Worm (Caenorhabditis elegans) whole organism, L4 larva: ENCODE measurements around the gene B0024.3.

Source experiments
- ama-1 ChIP-seq: fragments of 150-350 bp; optimal IDR thresholded peaks from 2 replicates; lab custom pipeline; 2014; ENCODE audit warnings: inconsistent platforms, mixed read lengths
- ceh-82 ChIP-seq: sonication (generic microtip); optimal IDR thresholded peaks from 2 replicates; lab custom pipeline; 2017; ENCODE audit warnings: missing biosample characterization, missing genetic modification characterization
- hif-1 ChIP-seq, 2 experiments: sonication (generic microtip); optimal IDR thresholded peaks; 2 replicates each; lab custom pipeline; 2016 to 2017; ENCODE audit warnings: missing compliant biosample characterization in 2 of 2, missing genetic modification characterization in 2 of 2, missing genetic modification reagents in 2 of 2, missing genotype in 2 of 2, mild to moderate bottlenecking in 1 of 2
- nhr-76 ChIP-seq: fragments of 150-350 bp; optimal IDR thresholded peaks from 2 replicates; lab custom pipeline; 2014; ENCODE audit warnings: missing biosample characterization, missing genetic modification characterization
- nhr-77 ChIP-seq: fragments of 150-350 bp; optimal IDR thresholded peaks from 2 replicates; lab custom pipeline; 2014; ENCODE audit warnings: missing biosample characterization, missing genetic modification characterization
- sdz-12 ChIP-seq: fragments of 200-800 bp; sonication (Bioruptor generic); optimal IDR thresholded peaks from 2 replicates; lab custom pipeline; 2018; ENCODE audit warnings: mild to moderate bottlenecking, missing genetic modification characterization, missing compliant biosample characterization
- set-16 ChIP-seq: fragments of 200-800 bp; sonication (Bioruptor generic); IDR thresholded peaks from 2 replicates; pipeline ENCODE4 v1.3.6; 2022; ENCODE audit warnings: missing genetic modification reagents, missing genetic modification characterization, missing compliant biosample characterization
- unc-130 ChIP-seq: sonication (generic microtip); optimal IDR thresholded peaks from 2 replicates; lab custom pipeline; 2016; ENCODE audit warnings: missing genetic modification reagents, missing genetic modification characterization, missing compliant biosample characterization
- unc-39 ChIP-seq: sonication (generic microtip); optimal IDR thresholded peaks from 2 replicates; lab custom pipeline; 2017; ENCODE audit warnings: missing biosample characterization, missing genetic modification characterization
- unc-62 ChIP-seq, 3 experiments: fragments of 150-350 bp in 1 of 3; sonication (generic microtip); optimal IDR thresholded peaks in 2 of 3; peaks in 1 of 3; 1 replicate in 1 of 3; 2 replicates in 2 of 3; lab custom pipeline; 2014 to 2017; ENCODE audit warnings: missing biosample characterization in 3 of 3, missing genetic modification characterization in 3 of 3, missing genetic modification reagents in 3 of 3, missing genotype in 1 of 3
- vab-7 ChIP-seq: fragments of 200-800 bp; sonication (Bioruptor generic); IDR thresholded peaks from 2 replicates; pipeline ENCODE4 v1.3.6; 2022; ENCODE audit warnings: missing genetic modification reagents, missing genetic modification characterization, missing compliant biosample characterization

DNA sequence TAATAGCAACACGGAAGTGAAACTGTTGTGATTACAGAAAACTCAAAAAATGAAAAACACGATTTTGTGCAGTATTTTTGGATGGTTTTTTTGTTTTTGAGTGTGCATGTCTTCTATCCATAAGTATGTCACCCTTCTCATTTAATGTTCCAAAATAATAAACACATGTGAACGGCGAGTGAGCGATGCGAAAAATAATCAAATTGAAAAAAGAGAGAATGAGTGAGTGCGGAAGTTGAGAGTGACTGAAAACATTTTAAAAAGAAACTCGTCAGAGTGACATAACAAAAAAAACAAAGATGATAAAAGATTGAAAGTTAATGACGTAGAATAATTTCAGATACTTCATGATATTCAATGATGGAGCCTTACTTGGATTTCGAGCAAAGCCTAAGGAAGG, 37.8 kb upstream of the B0024.3 start:
- TF ChIP-seq vab-7 (GFP tag; lab: Robert Waterston, UW) = no peak
- TF ChIP-seq hif-1 (tag; optimal IDR thresholded peaks at IDR 0.05; lab: Kevin White, UChicago) = no peak
- no peak for TF ChIP-seq ceh-82 (tag; lab: Kevin White, UChicago)
- TF ChIP-seq ama-1 = no peak
- TF ChIP-seq unc-39 = no peak
- TF ChIP-seq set-16 (GFP tag; lab: Robert Waterston, UW) = no peak
- no peak for TF ChIP-seq unc-130 (GFP tag; lab: Kevin White, UChicago)
- no peak for TF ChIP-seq nhr-76 (tag; lab: Kevin White, UChicago)
- TF ChIP-seq nhr-77 = no peak
- TF ChIP-seq unc-62 (GFP tag; optimal IDR thresholded peaks at IDR 0.05 in 1 of 2; lab: Kevin White, UChicago) = no peak
- no peak for TF ChIP-seq unc-62 (tag; optimal IDR thresholded peaks at IDR 0.05; lab: Kevin White, UChicago)
- no peak for TF ChIP-seq sdz-12 (GFP tag; lab: Kevin White, UChicago)
